Worm (Caenorhabditis elegans) whole organism, L2 larva: Measurements from ENCODE around the gene ZK1010.2.

Experiments
- R02D3.7 ChIP-seq: fragments of 150-350 bp; optimal IDR thresholded peaks from 2 replicates; lab custom pipeline; 2014; ENCODE audit warnings: missing biosample characterization, missing genetic modification characterization
- Y55F3AM.14 ChIP-seq: fragments of 200-800 bp; sonication (Bioruptor generic); optimal IDR thresholded peaks from 2 replicates; lab custom pipeline; 2018; ENCODE audit warnings: mild to moderate bottlenecking, missing genetic modification characterization, missing compliant biosample characterization
- aly-2 ChIP-seq: fragments of 150-350 bp; optimal IDR thresholded peaks from 2 replicates; lab custom pipeline; 2014; ENCODE audit warnings: missing biosample characterization, missing genetic modification characterization
- blmp-1 ChIP-seq: sonication (generic microtip); optimal IDR thresholded peaks from 2 replicates; lab custom pipeline; 2017; ENCODE audit warnings: missing genetic modification characterization, mild to moderate bottlenecking, missing compliant biosample characterization, antibody characterized with exemption, moderate library complexity; ENCODE audit not compliant: insufficient read depth
- ceh-82 ChIP-seq: fragments of 150-350 bp; optimal IDR thresholded peaks from 2 replicates; lab custom pipeline; 2014; ENCODE audit warnings: missing biosample characterization, missing genetic modification characterization
- crh-2 ChIP-seq: sonication (generic microtip); optimal IDR thresholded peaks from 2 replicates; lab custom pipeline; 2017; ENCODE audit warnings: missing biosample characterization, missing genetic modification characterization
- dmd-4 ChIP-seq: sonication (generic microtip); optimal IDR thresholded peaks from 2 replicates; lab custom pipeline; 2017; ENCODE audit warnings: missing biosample characterization, missing genetic modification characterization
- egl-27 ChIP-seq: sonication (generic microtip); optimal IDR thresholded peaks from 3 replicates; lab custom pipeline; 2017; ENCODE audit warnings: missing biosample characterization, missing genetic modification reagents, missing genetic modification characterization
- elt-1 ChIP-seq: fragments of 150-350 bp; optimal IDR thresholded peaks from 2 replicates; lab custom pipeline; 2014; ENCODE audit warnings: missing biosample characterization, missing genetic modification characterization
- elt-3 ChIP-seq: sonication (generic microtip); optimal IDR thresholded peaks from 2 replicates; lab custom pipeline; 2017; ENCODE audit warnings: missing biosample characterization, missing genetic modification characterization
- fos-1 ChIP-seq: fragments of 150-350 bp; optimal IDR thresholded peaks from 2 replicates; lab custom pipeline; 2014; ENCODE audit warnings: missing biosample characterization, missing genetic modification characterization
- gmeb-1 ChIP-seq: fragments of 150-350 bp; optimal IDR thresholded peaks from 2 replicates; lab custom pipeline; 2014; ENCODE audit warnings: missing biosample characterization, missing genetic modification characterization
- lin-11 ChIP-seq: fragments of 150-350 bp; sonication (generic microtip); optimal IDR thresholded peaks from 2 replicates; lab custom pipeline; 2014; ENCODE audit warnings: missing biosample characterization, missing genetic modification characterization, inconsistent platforms, mixed read lengths
- lin-13 ChIP-seq: fragments of 150-350 bp; optimal IDR thresholded peaks from 2 replicates; lab custom pipeline; 2014; ENCODE audit warnings: missing biosample characterization, missing genetic modification reagents, missing genetic modification characterization
- lin-39 ChIP-seq: fragments of 150-350 bp; optimal IDR thresholded peaks from 2 replicates; lab custom pipeline; 2014; ENCODE audit warnings: missing biosample characterization, missing genetic modification reagents, missing genetic modification characterization
- lsy-2 ChIP-seq, 2 experiments: fragments of 150-350 bp in 1 of 2; sonication (generic microtip) in 1 of 2; optimal IDR thresholded peaks; 2 replicates each; lab custom pipeline; 2014 to 2017; ENCODE audit warnings: missing biosample characterization in 2 of 2, missing genetic modification characterization in 2 of 2
- mab-5 ChIP-seq: fragments of 150-350 bp; optimal IDR thresholded peaks from 2 replicates; lab custom pipeline; 2014; ENCODE audit warnings: missing biosample characterization, missing genetic modification characterization
- mbf-1 ChIP-seq: sonication (generic microtip); optimal IDR thresholded peaks from 2 replicates; lab custom pipeline; 2017; ENCODE audit warnings: missing biosample characterization, missing genetic modification characterization
- nhr-10 ChIP-seq: sonication (generic microtip); optimal IDR thresholded peaks from 2 replicates; lab custom pipeline; 2017; ENCODE audit warnings: missing biosample characterization, missing genetic modification characterization
- nhr-11 ChIP-seq: fragments of 150-350 bp; optimal IDR thresholded peaks from 2 replicates; lab custom pipeline; 2014; ENCODE audit warnings: missing biosample characterization, missing genetic modification characterization
- nhr-12 ChIP-seq: fragments of 150-350 bp; optimal IDR thresholded peaks from 2 replicates; lab custom pipeline; 2014; ENCODE audit warnings: missing biosample characterization, missing genetic modification characterization
- nhr-129 ChIP-seq: fragments of 150-350 bp; optimal IDR thresholded peaks from 2 replicates; lab custom pipeline; 2014; ENCODE audit warnings: missing biosample characterization, missing genetic modification characterization
- nhr-21 ChIP-seq: fragments of 150-350 bp; optimal IDR thresholded peaks from 2 replicates; lab custom pipeline; 2014; ENCODE audit warnings: missing biosample characterization, missing genetic modification characterization
- nhr-23 ChIP-seq: fragments of 150-350 bp; optimal IDR thresholded peaks from 2 replicates; lab custom pipeline; 2014; ENCODE audit warnings: missing biosample characterization, missing genetic modification reagents, missing genetic modification characterization
- nhr-237 ChIP-seq: fragments of 150-350 bp; optimal IDR thresholded peaks from 2 replicates; lab custom pipeline; 2014; ENCODE audit warnings: missing biosample characterization, missing genetic modification characterization
- nhr-25 ChIP-seq: fragments of 150-350 bp; sonication (generic microtip); optimal IDR thresholded peaks from 3 replicates; lab custom pipeline; 2014; ENCODE audit warnings: missing biosample characterization, missing genetic modification characterization
- nhr-6 ChIP-seq: fragments of 150-350 bp; optimal IDR thresholded peaks from 2 replicates; lab custom pipeline; 2014; ENCODE audit warnings: missing biosample characterization, missing genetic modification characterization
- nhr-77 ChIP-seq: fragments of 150-350 bp; optimal IDR thresholded peaks from 2 replicates; lab custom pipeline; 2014; ENCODE audit warnings: missing biosample characterization, missing genetic modification characterization
- sem-4 ChIP-seq: fragments of 150-350 bp; optimal IDR thresholded peaks from 2 replicates; lab custom pipeline; 2014; ENCODE audit warnings: missing biosample characterization, missing genetic modification reagents, missing genetic modification characterization
- skn-1 ChIP-seq: sonication (generic microtip); optimal IDR thresholded peaks from 2 replicates; lab custom pipeline; 2017; ENCODE audit warnings: missing biosample characterization, missing genetic modification characterization
- sma-3 ChIP-seq: sonication (generic microtip); optimal IDR thresholded peaks from 2 replicates; lab custom pipeline; 2016; ENCODE audit warnings: missing genetic modification reagents, missing genetic modification characterization, missing compliant biosample characterization
- sma-9 ChIP-seq, 2 experiments: fragments of 150-350 bp in 1 of 2; sonication (generic microtip) in 1 of 2; optimal IDR thresholded peaks; 2 replicates each; lab custom pipeline; 2014 to 2016; ENCODE audit warnings: missing genetic modification characterization in 2 of 2, mild to moderate bottlenecking in 1 of 2, missing biosample characterization in 1 of 2, missing compliant biosample characterization in 1 of 2, missing genetic modification reagents in 1 of 2, moderate library complexity in 1 of 2
- snpc-4 ChIP-seq: fragments of 150-350 bp; optimal IDR thresholded peaks from 2 replicates; lab custom pipeline; 2014; ENCODE audit warnings: missing biosample characterization, missing genetic modification characterization
- unc-39 ChIP-seq: fragments of 150-350 bp; optimal IDR thresholded peaks from 2 replicates; lab custom pipeline; 2014; ENCODE audit warnings: missing biosample characterization, missing genetic modification characterization
- unc-55 ChIP-seq: fragments of 150-350 bp; sonication (generic microtip); optimal IDR thresholded peaks from 3 replicates; lab custom pipeline; 2014; ENCODE audit warnings: missing biosample characterization, missing genetic modification reagents, missing genetic modification characterization
- unc-62 ChIP-seq: fragments of 150-350 bp; optimal IDR thresholded peaks from 2 replicates; lab custom pipeline; 2014; ENCODE audit warnings: missing biosample characterization, missing genetic modification reagents, missing genetic modification characterization
- zag-1 ChIP-seq: fragments of 150-350 bp; optimal IDR thresholded peaks from 2 replicates; lab custom pipeline; 2014; ENCODE audit warnings: missing biosample characterization, missing genetic modification characterization
- ztf-1 ChIP-seq: fragments of 200-800 bp; sonication (Bioruptor generic); conservative IDR thresholded peaks from 2 replicates; pipeline ENCODE4 v1.3.6; 2022; ENCODE audit warnings: missing genetic modification characterization, missing compliant biosample characterization
- ztf-4 ChIP-seq: fragments of 150-350 bp; optimal IDR thresholded peaks from 2 replicates; lab custom pipeline; 2014; ENCODE audit warnings: missing biosample characterization, missing genetic modification characterization

ZK1010.2 gene

DNA sequence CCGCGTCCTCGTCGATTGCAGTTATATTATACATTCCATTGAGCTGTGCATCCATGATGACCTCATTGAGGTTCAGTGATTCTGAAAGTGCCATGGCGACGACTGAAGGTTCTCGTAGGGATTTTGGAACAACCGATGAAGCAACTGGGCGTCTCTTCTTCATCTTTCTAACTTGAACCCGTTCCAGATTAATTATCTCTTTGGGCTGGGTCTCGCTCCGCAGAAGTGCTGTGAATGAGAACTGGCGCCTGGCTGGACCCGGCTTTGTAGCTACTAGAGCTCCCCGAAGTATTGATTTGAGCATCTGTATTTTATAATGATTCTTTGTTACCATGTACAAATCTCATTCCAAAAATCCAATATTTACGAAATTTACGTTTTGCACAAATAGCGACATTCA lies at the start of gene ZK1010.2:
TSS of gene ZK1010.2 (minus strand) at position 304 of the 400 bp plus-strand sequence.
- no peak for TF ChIP-seq R02D3.7 (tag; lab: Kevin White, UChicago)
- TF ChIP-seq elt-3 (tag; lab: Kevin White, UChicago), result no peak
- no peak for TF ChIP-seq unc-62 (GFP tag; lab: Kevin White, UChicago)
- no peak for TF ChIP-seq unc-39 (tag; lab: Kevin White, UChicago)
- no peak for TF ChIP-seq snpc-4 (tag; lab: Kevin White, UChicago)
- TF ChIP-seq skn-1 (tag; lab: Kevin White, UChicago), result no peak
- TF ChIP-seq nhr-11, result no peak
- TF ChIP-seq nhr-237 (tag; lab: Kevin White, UChicago), result no peak
- TF ChIP-seq fos-1 (tag; lab: Kevin White, UChicago), result no peak
- TF ChIP-seq aly-2 (tag; lab: Kevin White, UChicago), result no peak
- no peak for TF ChIP-seq crh-2 (tag; lab: Kevin White, UChicago)
- no peak for TF ChIP-seq ztf-4 (tag; lab: Kevin White, UChicago)
- no peak for TF ChIP-seq ceh-82 (tag; lab: Kevin White, UChicago)
- no peak for TF ChIP-seq sma-3
- TF ChIP-seq dmd-4 (tag; lab: Kevin White, UChicago), result no peak
- no peak for TF ChIP-seq ztf-1

DNA sequence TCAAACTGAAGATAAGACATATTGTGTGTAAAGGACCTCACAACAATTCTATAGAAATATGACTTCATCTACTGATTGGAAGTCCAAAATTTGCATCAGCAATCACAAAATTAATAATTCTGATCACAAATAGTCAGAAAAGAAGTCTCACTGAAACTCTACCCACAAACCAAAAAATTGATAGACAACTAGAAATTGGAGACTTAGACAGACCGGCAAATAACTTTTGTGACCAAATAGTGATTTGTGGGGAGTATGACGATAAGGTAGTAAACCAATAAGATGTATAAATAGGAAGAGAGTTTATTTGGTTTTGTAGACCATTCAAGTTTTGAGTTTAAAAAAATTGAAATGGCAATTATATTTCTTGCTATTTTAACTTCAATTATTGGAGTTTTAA lies 46.6 kb upstream of the ZK1010.2 start, which contains the start of gene cyp-13A12:
TSS of gene cyp-13A12 (plus strand) at position 267 of the 400 bp plus-strand sequence.
- TF ChIP-seq fos-1 (tag; lab: Kevin White, UChicago), result peak; percentile 64
- no peak for TF ChIP-seq skn-1 (tag; lab: Kevin White, UChicago)
- peak; percentile 4 for TF ChIP-seq sma-9 (GFP tag; optimal IDR thresholded peaks at IDR 0.05; lab: Kevin White, UChicago)
- TF ChIP-seq sma-9 (tag; optimal IDR thresholded peaks at IDR 0.05; lab: Kevin White, UChicago), result no peak

DNA sequence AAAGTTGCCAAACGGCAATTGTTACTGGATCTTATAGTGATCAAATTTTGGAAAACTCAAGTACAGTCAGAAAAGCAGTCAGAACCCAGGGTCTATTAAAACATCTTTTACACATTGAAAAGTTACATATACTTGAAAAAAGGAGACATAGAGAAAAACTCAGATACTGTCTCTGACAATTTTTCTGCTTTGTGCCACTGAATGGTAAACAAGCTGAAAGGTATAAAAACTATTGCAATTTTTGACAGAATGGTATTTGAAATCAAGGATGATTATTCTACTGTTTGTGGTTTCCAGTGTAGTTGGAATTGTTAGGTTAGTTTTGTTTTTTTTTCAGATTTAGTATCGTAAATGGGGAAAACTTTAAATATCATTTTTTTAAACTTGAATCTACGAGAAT lies 43.1 kb upstream of the ZK1010.2 start, which contains the start of gene cyp-13A11:
TSS of gene cyp-13A11 (plus strand) at position 266 of the 400 bp plus-strand sequence.
- TF ChIP-seq blmp-1, result no peak
- TF ChIP-seq lin-39 (tag; lab: Kevin White, UChicago), result no peak
- no peak for TF ChIP-seq R02D3.7 (tag; lab: Kevin White, UChicago)
- TF ChIP-seq nhr-6 (tag; lab: Kevin White, UChicago), result no peak

DNA sequence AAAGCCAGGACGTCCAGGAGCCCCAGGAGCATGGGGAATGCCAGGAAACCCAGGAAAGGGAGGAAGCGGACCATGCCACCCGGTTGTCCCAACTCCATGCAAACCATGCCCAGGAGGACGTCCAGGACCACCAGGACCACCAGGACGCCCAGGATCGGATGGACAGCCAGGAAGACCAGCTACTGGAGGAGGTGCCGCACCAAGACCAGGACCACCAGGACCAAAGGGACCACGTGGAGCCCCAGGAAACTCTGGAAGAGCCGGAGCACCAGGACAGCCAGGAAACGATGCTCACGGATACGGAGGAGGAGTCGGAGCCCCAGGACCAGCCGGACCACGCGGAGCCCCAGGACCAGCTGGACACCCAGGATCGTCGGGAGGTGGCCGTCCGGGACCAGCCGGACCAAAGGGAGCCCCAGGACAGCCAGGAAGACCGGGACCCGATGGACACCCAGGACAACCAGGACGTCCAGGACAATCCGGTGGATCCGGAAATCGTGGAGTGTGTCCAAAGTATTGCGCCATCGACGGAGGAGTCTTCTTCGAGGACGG lies 42.0 kb upstream of the ZK1010.2 start:
- no peak for TF ChIP-seq dmd-4 (tag; lab: Kevin White, UChicago)
- no peak for TF ChIP-seq lin-39 (tag; lab: Kevin White, UChicago)
- TF ChIP-seq skn-1 (tag; lab: Kevin White, UChicago), result no peak
- no peak for TF ChIP-seq nhr-25
- no peak for TF ChIP-seq ztf-4 (tag; lab: Kevin White, UChicago)
- TF ChIP-seq Y55F3AM.14 (GFP tag; lab: Kevin White, UChicago), result no peak
- no peak for TF ChIP-seq zag-1 (tag; lab: Kevin White, UChicago)
- no peak for TF ChIP-seq nhr-10 (tag; lab: Kevin White, UChicago)
- TF ChIP-seq elt-1 (tag; lab: Kevin White, UChicago), result no peak
- no peak for TF ChIP-seq nhr-21 (tag; lab: Kevin White, UChicago)
- TF ChIP-seq egl-27, result no peak
- no peak for TF ChIP-seq nhr-12 (tag; lab: Kevin White, UChicago)
- TF ChIP-seq nhr-77 (tag; lab: Kevin White, UChicago), result no peak
- no peak for TF ChIP-seq mbf-1 (tag; lab: Kevin White, UChicago)

DNA sequence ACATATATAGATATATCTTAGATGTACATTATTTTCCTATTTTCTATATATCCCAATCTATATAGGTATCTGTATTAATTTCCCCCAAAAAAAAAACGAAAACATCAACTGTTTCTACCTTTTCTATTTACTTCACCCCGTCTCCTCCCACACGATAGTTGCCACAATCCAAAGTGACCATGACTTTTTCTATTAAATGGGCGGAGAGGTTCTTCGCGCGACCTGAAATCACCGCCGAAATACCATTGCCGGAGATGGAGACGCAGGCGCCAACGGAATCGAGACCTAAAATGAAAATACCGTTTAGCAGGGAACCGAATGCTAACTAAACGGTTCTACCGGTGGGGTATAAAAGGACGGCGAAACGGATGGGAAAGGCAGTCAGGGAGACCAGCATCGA lies 41.0 kb upstream of the ZK1010.2 start, which contains the start of gene col-98:
TSS of gene col-98 (plus strand) at position 390 of the 400 bp plus-strand sequence.
- TF ChIP-seq nhr-21 (tag; lab: Kevin White, UChicago) (peak; percentile 29), mbf-1 (tag; lab: Kevin White, UChicago) (no peak), sma-3 (peak; percentile 2)
- TF ChIP-seq, all 48 proteins: peak for 2

DNA sequence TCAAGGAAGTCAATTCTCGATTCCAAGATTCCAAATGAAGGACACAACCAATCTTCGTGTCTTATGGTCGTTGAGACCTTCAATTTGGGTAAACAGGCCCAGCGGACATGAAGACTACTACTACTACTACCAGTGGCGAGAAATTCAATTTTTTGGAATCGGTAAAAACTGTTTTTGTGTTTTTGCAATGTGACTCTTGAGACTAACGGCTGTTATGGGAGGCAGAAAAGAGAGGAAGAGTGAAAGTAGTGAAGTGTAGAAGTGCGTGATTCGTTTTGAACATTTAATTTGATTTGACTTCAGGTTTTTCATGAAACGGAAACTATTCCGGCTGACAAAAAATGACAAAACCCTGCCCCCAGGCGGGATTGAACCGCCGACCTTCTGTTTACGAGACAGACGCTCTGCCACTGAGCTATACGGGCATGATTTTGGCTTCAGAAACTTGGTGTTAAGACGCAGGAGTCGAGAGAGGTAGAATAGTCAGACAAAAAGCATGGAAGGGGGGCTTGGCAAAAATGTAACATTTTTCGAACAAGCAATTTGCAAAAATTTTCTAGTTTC lies 38.2 kb upstream of the ZK1010.2 start:
- TF ChIP-seq nhr-129 (tag; lab: Kevin White, UChicago) (peak; percentile 37), nhr-6 (tag; lab: Kevin White, UChicago) (peak; percentile 15), unc-55 (GFP tag; lab: Kevin White, UChicago) (peak; percentile 31), sem-4 (tag; lab: Kevin White, UChicago) (peak; percentile 63), dmd-4 (tag; lab: Kevin White, UChicago) (no peak), mbf-1 (tag; lab: Kevin White, UChicago) (no peak), gmeb-1 (tag; lab: Kevin White, UChicago) (peak; percentile 52), Y55F3AM.14 (GFP tag; lab: Kevin White, UChicago) (no peak), lin-11 (tag; lab: Kevin White, UChicago) (peak; percentile 21), crh-2 (tag; lab: Kevin White, UChicago) (peak; percentile 30), mab-5 (tag; lab: Kevin White, UChicago) (no peak), nhr-23 (no peak), elt-3 (tag; lab: Kevin White, UChicago) (no peak), nhr-11 (no peak), lsy-2 (tag; optimal IDR thresholded peaks at IDR 0.05; lab: Kevin White, UChicago) (peak; percentile 38 to 48), unc-39 (tag; lab: Kevin White, UChicago) (no peak), nhr-10 (tag; lab: Kevin White, UChicago) (no peak), ztf-4 (tag; lab: Kevin White, UChicago) (no peak), lin-13 (GFP tag; lab: Kevin White, UChicago) (peak; percentile 62), fos-1 (tag; lab: Kevin White, UChicago) (peak; percentile 43), nhr-21 (tag; lab: Kevin White, UChicago) (peak; percentile 41)
